Worm (Caenorhabditis elegans) whole organism, L4 larva: Measurements from ENCODE around the gene prx-14.
"Not testable (repeated sequence)": the region's sequence is repeated elsewhere in the genome, so short reads cannot be mapped to it uniquely, and the experiment has no call there.

Experiments
- D1046.2 ChIP-seq: fragments of 200-800 bp; sonication (Bioruptor generic); IDR thresholded peaks from 2 replicates; pipeline ENCODE4 v1.3.6; 2022; ENCODE audit warnings: missing genetic modification characterization, missing compliant biosample characterization
- F10B5.3 ChIP-seq: sonication (generic microtip); optimal IDR thresholded peaks from 2 replicates; lab custom pipeline; 2016; ENCODE audit warnings: mild to moderate bottlenecking, missing genetic modification characterization, missing compliant biosample characterization
- F44E2.7 ChIP-seq: fragments of 200-800 bp; sonication (Bioruptor generic); IDR thresholded peaks from 2 replicates; pipeline ENCODE4 v2.1.2; 2022; ENCODE audit warnings: missing genetic modification characterization, missing compliant biosample characterization
- R02D3.7 ChIP-seq: fragments of 150-350 bp; sonication (generic microtip); optimal IDR thresholded peaks from 3 replicates; lab custom pipeline; 2014; ENCODE audit warnings: missing biosample characterization, missing genetic modification characterization
- T20F7.1 ChIP-seq: fragments of 200-800 bp; sonication (Bioruptor generic); optimal IDR thresholded peaks from 2 replicates; lab custom pipeline; 2018; ENCODE audit warnings: mild to moderate bottlenecking, missing genetic modification characterization, missing compliant biosample characterization
- Y48G9A.11 ChIP-seq: fragments of 200-800 bp; sonication (Bioruptor generic); IDR thresholded peaks from 2 replicates; pipeline ENCODE4 v1.3.6; 2022; ENCODE audit warnings: missing genetic modification reagents, missing genetic modification characterization, missing compliant biosample characterization
- aha-1 ChIP-seq: fragments of 150-350 bp; peaks from one replicate; lab custom pipeline; 2014; ENCODE audit warnings: missing biosample characterization, missing genetic modification characterization
- ceh-44 ChIP-seq: fragments of 200-800 bp; sonication (Bioruptor generic); IDR thresholded peaks from 2 replicates; pipeline ENCODE4 v1.3.6; 2022; ENCODE audit warnings: missing genetic modification reagents, missing genetic modification characterization, missing compliant biosample characterization
- ctbp-1 ChIP-seq: fragments of 200-800 bp; sonication (Bioruptor generic); IDR thresholded peaks from 2 replicates; pipeline ENCODE4 v1.3.6; 2022; ENCODE audit warnings: missing genetic modification reagents, missing genetic modification characterization, missing compliant biosample characterization
- daf-16 ChIP-seq, 3 experiments: sonication (generic microtip); optimal IDR thresholded peaks; 2 replicates each; lab custom pipeline; 2016 to 2017; ENCODE audit warnings: missing genetic modification characterization in 3 of 3, missing genetic modification reagents in 3 of 3, mild to moderate bottlenecking in 2 of 3, missing compliant biosample characterization in 2 of 3, missing biosample characterization in 1 of 3, moderate library complexity in 1 of 3
- dpl-1 ChIP-seq: fragments of 150-350 bp; optimal IDR thresholded peaks from 2 replicates; lab custom pipeline; 2014; ENCODE audit warnings: missing biosample characterization, missing genetic modification reagents, missing genetic modification characterization
- duxl-1 ChIP-seq: sonication (generic microtip); optimal IDR thresholded peaks from 2 replicates; lab custom pipeline; 2016; ENCODE audit warnings: mild to moderate bottlenecking, missing genetic modification characterization, moderate library complexity, missing compliant biosample characterization; ENCODE audit not compliant: poor library complexity
- dve-1 ChIP-seq: sonication (generic microtip); optimal IDR thresholded peaks from 2 replicates; lab custom pipeline; 2017; ENCODE audit warnings: antibody characterized with exemption, mild to moderate bottlenecking, missing genetic modification characterization, missing compliant biosample characterization; ENCODE audit not compliant: insufficient read depth
- hif-1 ChIP-seq, 2 experiments: sonication (generic microtip); optimal IDR thresholded peaks; 2 replicates each; lab custom pipeline; 2016 to 2017; ENCODE audit warnings: missing compliant biosample characterization in 2 of 2, missing genetic modification characterization in 2 of 2, missing genetic modification reagents in 2 of 2, missing genotype in 2 of 2, mild to moderate bottlenecking in 1 of 2
- hlh-11 ChIP-seq: fragments of 200-800 bp; sonication (Bioruptor generic); optimal IDR thresholded peaks from 2 replicates; lab custom pipeline; 2018; ENCODE audit warnings: mild to moderate bottlenecking, missing genetic modification characterization, missing compliant biosample characterization
- hlh-30 ChIP-seq: sonication (generic microtip); optimal IDR thresholded peaks from 2 replicates; lab custom pipeline; 2017; ENCODE audit warnings: antibody characterized with exemption, mild to moderate bottlenecking, missing genetic modification characterization, missing compliant biosample characterization; ENCODE audit not compliant: insufficient read depth
- lsy-2 ChIP-seq, 2 experiments: fragments of 150-350 bp in 1 of 2; sonication (generic microtip) in 1 of 2; optimal IDR thresholded peaks; 2 replicates each; lab custom pipeline; 2014 to 2017; ENCODE audit warnings: missing biosample characterization in 2 of 2, missing genetic modification characterization in 2 of 2
- madf-5 ChIP-seq, 2 experiments: fragments of 200-800 bp; sonication (Bioruptor generic); IDR thresholded peaks; 2 replicates each; pipeline ENCODE4 v1.3.6; 2022; ENCODE audit warnings: missing compliant biosample characterization in 2 of 2, missing genetic modification characterization in 2 of 2
- madf-9 ChIP-seq: fragments of 200-800 bp; sonication (Bioruptor generic); conservative IDR thresholded peaks from 2 replicates; pipeline ENCODE4 v1.3.6; 2022; ENCODE audit warnings: missing genetic modification reagents, missing genetic modification characterization, missing compliant biosample characterization
- mdl-1 ChIP-seq, 2 experiments: fragments of 150-350 bp in 1 of 2; sonication (generic microtip) in 1 of 2; optimal IDR thresholded peaks; 2 replicates each; lab custom pipeline; 2014 to 2017; ENCODE audit warnings: missing biosample characterization in 2 of 2, missing genetic modification characterization in 2 of 2
- mep-1 ChIP-seq: fragments of 150-350 bp; sonication (generic microtip); optimal IDR thresholded peaks from 3 replicates; lab custom pipeline; 2014; ENCODE audit warnings: missing biosample characterization, missing genetic modification characterization
- mes-2 ChIP-seq: sonication (generic microtip); optimal IDR thresholded peaks from 2 replicates; lab custom pipeline; 2016; ENCODE audit warnings: missing genotype, mild to moderate bottlenecking, missing genetic modification characterization, missing compliant biosample characterization; ENCODE audit not compliant: poor library complexity, severe bottlenecking
- mxl-3 ChIP-seq: fragments of 200-800 bp; sonication (Bioruptor generic); optimal IDR thresholded peaks from 2 replicates; lab custom pipeline; 2018; ENCODE audit warnings: mild to moderate bottlenecking, missing genetic modification characterization, missing compliant biosample characterization
- nhr-28 ChIP-seq: fragments of 150-350 bp; optimal IDR thresholded peaks from 2 replicates; lab custom pipeline; 2014; ENCODE audit warnings: missing biosample characterization, missing genetic modification characterization
- nhr-42 ChIP-seq: fragments of 200-800 bp; sonication (Bioruptor generic); IDR thresholded peaks from 2 replicates; pipeline ENCODE4 v1.3.6; 2022; ENCODE audit warnings: missing genetic modification characterization, missing compliant biosample characterization
- nhr-77 ChIP-seq: fragments of 150-350 bp; optimal IDR thresholded peaks from 2 replicates; lab custom pipeline; 2014; ENCODE audit warnings: missing biosample characterization, missing genetic modification characterization
- pha-4 ChIP-seq, 2 experiments: fragments of 150-350 bp in 1 of 2; fragments of 200-800 bp in 1 of 2; sonication (Bioruptor generic) in 1 of 2; IDR thresholded peaks in 1 of 2; optimal IDR thresholded peaks in 1 of 2; 2 replicates each; pipeline versions ENCODE4 v1.3.6 to Lab custom; 2014 to 2022; ENCODE audit warnings: missing genetic modification characterization in 2 of 2, missing genetic modification reagents in 2 of 2, missing biosample characterization in 1 of 2, missing compliant biosample characterization in 1 of 2
- php-3 ChIP-seq: fragments of 200-800 bp; sonication (Bioruptor generic); IDR thresholded peaks from 2 replicates; pipeline ENCODE4 v1.3.6; 2022; ENCODE audit warnings: missing genetic modification reagents, missing genetic modification characterization, missing compliant biosample characterization
- pqm-1 ChIP-seq: sonication (generic microtip); optimal IDR thresholded peaks from 2 replicates; lab custom pipeline; 2017; ENCODE audit warnings: missing biosample characterization, missing genetic modification characterization
- saeg-2 ChIP-seq: fragments of 200-800 bp; sonication (Bioruptor generic); IDR thresholded peaks from 2 replicates; pipeline ENCODE4 v1.3.6; 2022; ENCODE audit warnings: missing genetic modification reagents, missing genetic modification characterization, missing compliant biosample characterization
- set-16 ChIP-seq: fragments of 200-800 bp; sonication (Bioruptor generic); IDR thresholded peaks from 2 replicates; pipeline ENCODE4 v1.3.6; 2022; ENCODE audit warnings: missing genetic modification reagents, missing genetic modification characterization, missing compliant biosample characterization
- snpc-1.2 ChIP-seq: fragments of 200-800 bp; sonication (Bioruptor generic); IDR thresholded peaks from 2 replicates; pipeline ENCODE4 v1.3.6; 2022; ENCODE audit warnings: missing genetic modification reagents, missing genetic modification characterization, missing compliant biosample characterization
- spr-1 ChIP-seq: sonication (generic microtip); optimal IDR thresholded peaks from 2 replicates; lab custom pipeline; 2016; ENCODE audit warnings: mild to moderate bottlenecking, missing genetic modification characterization, missing compliant biosample characterization
- unc-62 ChIP-seq, 3 experiments: fragments of 150-350 bp in 1 of 3; sonication (generic microtip); optimal IDR thresholded peaks in 2 of 3; peaks in 1 of 3; 1 replicate in 1 of 3; 2 replicates in 2 of 3; lab custom pipeline; 2014 to 2017; ENCODE audit warnings: missing biosample characterization in 3 of 3, missing genetic modification characterization in 3 of 3, missing genetic modification reagents in 3 of 3, missing genotype in 1 of 3

Gene prx-14

DNA sequence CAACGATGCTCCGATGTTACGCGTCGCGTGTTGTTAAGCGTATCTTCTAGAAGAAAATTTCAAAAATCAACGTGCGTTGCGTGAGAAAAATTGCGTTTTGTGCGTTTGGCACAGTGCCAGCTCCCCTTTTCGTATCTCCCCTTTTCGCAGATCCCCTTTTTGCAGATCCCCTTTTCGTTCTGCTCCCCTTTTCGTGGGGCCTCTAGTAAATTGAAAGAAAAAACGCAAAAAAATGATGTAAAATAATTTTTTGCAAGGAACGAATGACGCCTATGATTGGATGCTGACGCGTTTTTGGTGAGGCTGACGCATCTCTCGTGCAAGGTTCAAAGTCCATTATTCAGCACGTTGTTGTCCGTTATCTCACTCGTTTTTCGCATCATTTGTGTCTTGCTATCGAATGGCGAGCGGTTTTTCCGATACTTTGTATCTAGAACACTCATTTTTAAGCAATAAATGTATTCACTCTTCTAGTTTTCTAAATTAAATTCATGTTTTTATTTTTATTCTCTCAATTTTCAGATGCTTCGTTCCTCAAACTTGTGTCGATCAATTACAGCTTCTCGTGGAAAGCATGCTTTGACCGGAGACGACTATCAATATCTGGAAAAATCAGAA lies 3.7 kb upstream of the prx-14 start, which contains the start of gene cpt-2 (continued):
- TF ChIP-seq spr-1 (tag; lab: Kevin White, UChicago), result peak; percentile 65
- peak; percentile 40; the same call in 1 of the 2 replicates for TF ChIP-seq set-16 (GFP tag; lab: Robert Waterston, UW)
- TF ChIP-seq dpl-1, result peak; percentile 76
- peak; percentile 85 for TF ChIP-seq hlh-11 (tag; lab: Kevin White, UChicago)
- TF ChIP-seq duxl-1 (tag; lab: Kevin White, UChicago), result peak; percentile 76
- TF ChIP-seq mxl-3, result peak; percentile 90
- TF ChIP-seq pha-4 (GFP tag; IDR thresholded peaks at IDR 0.05; lab: Robert Waterston, UW), result peak; percentile 75; the same call in 1 of the 2 replicates
- TF ChIP-seq pha-4 (tag; optimal IDR thresholded peaks at IDR 0.05; lab: Kevin White, UChicago), result not testable (repeated sequence)
- peak; percentile 79 for TF ChIP-seq T20F7.1 (GFP tag; lab: Kevin White, UChicago)
- TF ChIP-seq saeg-2 (GFP tag; lab: Robert Waterston, UW), result 0 out of 2 replicates have a peak, but pooled peaks have one; percentile 43
- peak; percentile 70 for TF ChIP-seq hlh-30
- peak; percentile 79 for TF ChIP-seq php-3
- TF ChIP-seq Y48G9A.11 (GFP tag; lab: Robert Waterston, UW), result peak; percentile 90
- TF ChIP-seq pqm-1 (tag; lab: Kevin White, UChicago), result peak; percentile 35
- TF ChIP-seq nhr-42, result peak; percentile 87
- TF ChIP-seq F10B5.3, result peak; percentile 43
- TF ChIP-seq mep-1 (tag; lab: Kevin White, UChicago), result peak; percentile 86
- peak; percentile 49 to 92 for TF ChIP-seq lsy-2 (tag; optimal IDR thresholded peaks at IDR 0.05; lab: Kevin White, UChicago)
- TF ChIP-seq ctbp-1 (GFP tag; lab: Robert Waterston, UW), result peak; percentile 91
- TF ChIP-seq ceh-44 (GFP tag; lab: Robert Waterston, UW), result peak; percentile 86
- peak; percentile 82 for TF ChIP-seq snpc-1.2 (GFP tag; lab: Robert Waterston, UW)
- 0 out of 2 replicates have a peak, but pooled peaks have one; percentile 51 for TF ChIP-seq D1046.2 (GFP tag; lab: Robert Waterston, UW)
- TF ChIP-seq hif-1 (tag; optimal IDR thresholded peaks at IDR 0.05; lab: Kevin White, UChicago), result peak in 1 of 2 experiments; percentile 57
- TF ChIP-seq madf-5 (GFP tag; IDR thresholded peaks at IDR 0.05; lab: Robert Waterston, UW), result 0 out of 4 replicates have a peak, but pooled peaks of 1 of the 2 experiments have one; percentile 58
- TF ChIP-seq, all 104 proteins: peak for 61; not testable (repeated sequence) for 43

DNA sequence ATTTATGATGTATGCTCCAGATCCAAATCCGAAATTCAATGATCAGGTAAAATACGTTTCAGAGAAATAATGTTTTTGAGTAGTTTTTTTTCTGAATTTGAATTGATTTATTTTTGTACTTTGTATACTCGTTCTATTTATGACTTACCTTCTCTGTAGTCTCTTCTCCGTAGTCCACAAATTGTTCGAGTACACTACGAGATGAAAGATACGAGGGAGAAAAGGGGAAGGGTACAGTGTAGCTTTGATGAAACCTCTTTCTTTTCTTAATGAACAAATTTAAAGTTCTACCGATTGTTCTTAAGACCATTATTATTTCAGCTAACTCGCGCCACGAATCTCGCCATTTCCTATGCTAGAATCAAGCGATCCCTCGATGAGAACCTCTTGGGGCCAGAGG lies 2.9 kb upstream of the prx-14 start:
- TF ChIP-seq aha-1 (tag; lab: Kevin White, UChicago), result peak; percentile 78
- TF ChIP-seq unc-62 (GFP tag; optimal IDR thresholded peaks at IDR 0.05 in 1 of 2; lab: Kevin White, UChicago), result peak in 1 of 2 experiments; percentile 67
- TF ChIP-seq unc-62 (tag; optimal IDR thresholded peaks at IDR 0.05; lab: Kevin White, UChicago), result no peak
- peak; percentile 30 for TF ChIP-seq dve-1 (tag; lab: Kevin White, UChicago)
- no peak for TF ChIP-seq mdl-1 (tag; optimal IDR thresholded peaks at IDR 0.05; lab: Kevin White, UChicago)
- TF ChIP-seq daf-16 (GFP tag; optimal IDR thresholded peaks at IDR 0.05; lab: Kevin White, UChicago), result no peak
- peak; percentile 41 for TF ChIP-seq daf-16 (tag; optimal IDR thresholded peaks at IDR 0.05; lab: Kevin White, UChicago)
- TF ChIP-seq madf-9 (GFP tag; lab: Robert Waterston, UW), result no peak
- no peak for TF ChIP-seq R02D3.7 (tag; lab: Kevin White, UChicago)
- peak; percentile 99 for TF ChIP-seq nhr-28
- no peak for TF ChIP-seq F44E2.7 (GFP tag; lab: Robert Waterston, UW)
- TF ChIP-seq mes-2 (tag; lab: Kevin White, UChicago), result no peak
- peak in 1 of 2 experiments; percentile 3 for TF ChIP-seq lsy-2 (tag; optimal IDR thresholded peaks at IDR 0.05; lab: Kevin White, UChicago)
- TF ChIP-seq nhr-77 (tag; lab: Kevin White, UChicago), result peak; percentile 27
